Worm (Caenorhabditis elegans): ENCODE data around the gene ceh-32.
A peak's percentile ranks its signal among the peaks of the same experiment; 100 is the strongest.

DNA sequence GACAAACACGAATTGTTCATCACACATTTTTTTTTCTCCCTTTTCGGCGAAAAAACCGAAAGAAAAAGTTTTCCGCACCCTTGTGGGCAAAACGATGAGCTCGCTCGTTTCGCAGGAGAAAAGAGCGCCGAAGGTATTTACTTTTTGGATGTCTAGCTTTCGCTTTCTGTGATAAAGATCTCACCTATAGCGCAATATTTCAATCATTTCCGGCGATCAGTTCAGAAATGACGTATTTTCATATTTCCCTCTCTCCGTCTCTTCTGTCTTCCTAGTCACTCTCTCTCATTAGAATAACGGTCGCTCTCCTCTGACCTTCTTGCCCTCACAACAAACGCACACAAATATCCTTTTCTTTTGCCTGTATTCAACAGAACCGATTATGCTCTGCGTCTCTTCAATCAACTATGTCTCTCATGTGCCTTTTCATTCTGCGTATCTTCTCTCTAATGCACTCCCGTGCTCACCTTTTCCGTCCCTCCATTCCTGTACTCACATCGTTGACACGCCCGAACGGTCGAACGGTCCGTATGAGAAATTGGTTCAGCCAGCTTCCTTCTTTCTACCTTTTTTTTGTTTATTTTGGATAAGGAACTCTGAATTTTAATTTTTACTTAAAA is 31.3 kb downstream of the ceh-32 start:
- no peak for TF ChIP-seq mdl-1 (tag; optimal IDR thresholded peaks at IDR 0.05)
- no peak for TF ChIP-seq pha-4 (tag; optimal IDR thresholded peaks at IDR 0.05)
- no peak for TF ChIP-seq egl-27 (tag; optimal IDR thresholded peaks at IDR 0.05)
- no peak for TF ChIP-seq skn-1 (tag; optimal IDR thresholded peaks at IDR 0.05)
- no peak for TF ChIP-seq ama-1 (optimal IDR thresholded peaks at IDR 0.05)
- no peak for TF ChIP-seq nhr-43 (tag; optimal IDR thresholded peaks at IDR 0.05; ENCODE audit: poor library complexity, severe bottlenecking)
- TF ChIP-seq nhr-28 (tag; optimal IDR thresholded peaks at IDR 0.05) = no peak
- no peak for TF ChIP-seq snpc-4 (tag; optimal IDR thresholded peaks at IDR 0.05)
- no peak for TF ChIP-seq ceh-82 (tag; optimal IDR thresholded peaks at IDR 0.05)
- peak; percentile 1 for TF ChIP-seq pqm-1 (tag; optimal IDR thresholded peaks at IDR 0.05)
- no peak for TF ChIP-seq elt-1 (tag; optimal IDR thresholded peaks at IDR 0.05)
- no peak for TF ChIP-seq aly-2 (tag; optimal IDR thresholded peaks at IDR 0.05)
- no peak for TF ChIP-seq ztf-11 (tag; optimal IDR thresholded peaks at IDR 0.05)
